Worm (Caenorhabditis elegans) whole organism, late embryonic: ENCODE data around the gene R07H5.16.

Experiments used
- C38D4.7 ChIP-seq: fragments of 200-800 bp; sonication (Bioruptor generic); optimal IDR thresholded peaks from 2 replicates; lab custom pipeline; 2018; ENCODE audit warnings: mild to moderate bottlenecking, missing genetic modification characterization, moderate library complexity, missing compliant biosample characterization
- dmd-4 ChIP-seq: sonication (generic microtip); optimal IDR thresholded peaks from 2 replicates; lab custom pipeline; 2016; ENCODE audit warnings: borderline replicate concordance, missing genetic modification characterization, missing compliant biosample characterization
- elt-2 ChIP-seq: sonication (generic microtip); optimal IDR thresholded peaks from 2 replicates; lab custom pipeline; 2016; ENCODE audit warnings: missing genetic modification reagents, missing genetic modification characterization, missing compliant biosample characterization
- fkh-10 ChIP-seq: fragments of 150-350 bp; optimal IDR thresholded peaks from 2 replicates; lab custom pipeline; 2014; ENCODE audit warnings: missing biosample characterization, missing genetic modification reagents, missing genetic modification characterization
- hlh-30 ChIP-seq: sonication (generic microtip); optimal IDR thresholded peaks from 2 replicates; lab custom pipeline; 2017; ENCODE audit warnings: antibody characterized with exemption, missing genetic modification characterization, missing compliant biosample characterization; ENCODE audit not compliant: insufficient read depth
- lim-6 ChIP-seq: sonication (generic microtip); optimal IDR thresholded peaks from 2 replicates; lab custom pipeline; 2016; ENCODE audit warnings: missing genetic modification characterization, missing compliant biosample characterization
- nfya-1 ChIP-seq: sonication (generic microtip); optimal IDR thresholded peaks from 2 replicates; lab custom pipeline; 2017; ENCODE audit warnings: missing genetic modification characterization, mild to moderate bottlenecking, missing compliant biosample characterization, antibody characterized with exemption, moderate library complexity
- nhr-11 ChIP-seq: fragments of 150-350 bp; optimal IDR thresholded peaks from 2 replicates; lab custom pipeline; 2014; ENCODE audit warnings: missing biosample characterization, missing genetic modification characterization
- pros-1 ChIP-seq: fragments of 150-350 bp; optimal IDR thresholded peaks from 2 replicates; lab custom pipeline; 2014; ENCODE audit warnings: missing biosample characterization, missing genetic modification reagents, missing genetic modification characterization
- rnt-1 ChIP-seq: sonication (generic microtip); optimal IDR thresholded peaks from 2 replicates; lab custom pipeline; 2016; ENCODE audit warnings: missing genetic modification characterization, missing compliant biosample characterization
- sox-2 ChIP-seq: fragments of 200-800 bp; sonication (Bioruptor generic); IDR thresholded peaks from 2 replicates; pipeline ENCODE4 v1.3.6; 2022; ENCODE audit warnings: missing genetic modification reagents, missing genetic modification characterization, missing compliant biosample characterization
- sox-4 ChIP-seq: sonication (generic microtip); optimal IDR thresholded peaks from 2 replicates; lab custom pipeline; 2017; ENCODE audit warnings: mild to moderate bottlenecking, missing genetic modification characterization, inconsistent platforms, missing compliant biosample characterization
- unc-55 ChIP-seq: sonication (generic microtip); optimal IDR thresholded peaks from 2 replicates; lab custom pipeline; 2017; ENCODE audit warnings: missing biosample characterization, missing genetic modification reagents, missing genetic modification characterization

DNA sequence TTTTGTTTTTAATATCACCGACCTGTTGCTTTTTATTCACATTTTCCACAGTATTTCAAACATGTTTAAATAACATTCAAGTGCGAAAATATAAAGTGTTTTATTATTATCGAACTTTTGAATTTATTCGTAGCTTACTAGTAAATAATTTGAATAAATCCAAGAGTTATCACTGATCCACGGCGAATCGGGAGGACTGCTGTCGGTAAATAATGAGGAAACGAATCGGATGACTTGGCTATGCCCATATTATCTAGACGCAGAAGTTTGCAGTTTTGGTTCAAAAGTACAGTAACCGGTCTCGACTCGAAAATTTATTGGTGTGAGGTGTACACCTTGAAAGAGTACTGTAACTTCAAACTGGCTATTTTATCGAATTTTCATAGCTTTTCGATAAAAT, 42.6 kb upstream of the R07H5.16 start:
- TF ChIP-seq lim-6 (tag; lab: Kevin White, UChicago) = no peak
- no peak for TF ChIP-seq dmd-4
- no peak for TF ChIP-seq sox-4 (tag; lab: Kevin White, UChicago)
- TF ChIP-seq rnt-1 (tag; lab: Kevin White, UChicago) = no peak
- TF ChIP-seq hlh-30 (tag; lab: Kevin White, UChicago) = no peak
- no peak for TF ChIP-seq nhr-11 (tag; lab: Kevin White, UChicago)
- TF ChIP-seq C38D4.7 = no peak
- TF ChIP-seq elt-2 = no peak
- no peak for TF ChIP-seq fkh-10 (GFP tag; lab: Kevin White, UChicago)
- TF ChIP-seq sox-2 (GFP tag; lab: Robert Waterston, UW) = no peak
- no peak for TF ChIP-seq nfya-1 (tag; lab: Kevin White, UChicago)
- no peak for TF ChIP-seq unc-55 (GFP tag; lab: Kevin White, UChicago)
- TF ChIP-seq pros-1 = no peak
